Fruit fly (Drosophila melanogaster) whole organism: Measurements from ENCODE around the gene CG1806.

ENCODE experiments used
- CG8478 ChIP-seq: fragments of >200 bp; optimal IDR thresholded peaks from 2 replicates; lab custom pipeline; 2018; ENCODE audit warnings: inconsistent platforms
- EcR ChIP-seq, 2 experiments: fragments of >200 bp; optimal IDR thresholded peaks; 2 replicates each; lab custom pipeline; 2017; ENCODE audit warnings: missing biosample characterization in 2 of 2, missing genetic modification characterization in 2 of 2, missing genetic modification reagents in 2 of 2
- pan ChIP-seq: fragments of >200 bp; optimal IDR thresholded peaks from 2 replicates; lab custom pipeline; 2017

DNA sequence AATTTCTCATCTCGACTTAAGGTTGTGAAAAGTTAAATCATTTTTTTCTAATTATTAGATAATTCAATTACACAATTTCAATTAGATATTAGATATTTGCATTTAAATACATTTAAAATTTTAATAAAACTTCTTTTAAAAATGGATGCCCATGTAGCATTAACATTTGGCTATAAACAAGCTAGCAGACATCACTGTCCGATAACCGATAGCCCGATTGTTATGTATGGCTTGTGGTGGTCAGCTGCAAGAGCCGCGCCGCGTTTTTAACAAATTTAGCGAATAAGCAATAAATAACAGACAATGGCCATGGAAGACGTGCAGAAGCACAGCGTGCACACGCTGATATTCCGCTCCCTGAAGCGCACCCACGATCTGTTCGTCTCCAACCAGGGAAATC is 13.9 kb downstream of the CG1806 start, which contains the start of gene Tango4:
- TF ChIP-seq pan (lab: Kevin White, UChicago): no peak
- no peak for TF ChIP-seq EcR (GFP tag; optimal IDR thresholded peaks at IDR 0.05; lab: Kevin White, UChicago)
- no peak for TF ChIP-seq CG8478 (lab: Kevin White, UChicago)
